Fruit fly (Drosophila melanogaster): ENCODE data around the gene Dbct.

The Dbct gene

dm6 chrX:15043700-15044225 lies 42.2 kb upstream of the Dbct start, which contains the start of gene CG5541 (continued):
- TF ChIP-seq CG13894 (tag; optimal IDR thresholded peaks at IDR 0.05) (peak; percentile 32), CG7786 (GFP tag; optimal IDR thresholded peaks at IDR 0.05) (no peak), CG15073 (GFP tag; optimal IDR thresholded peaks at IDR 0.05) (no peak), nmo (GFP tag; optimal IDR thresholded peaks at IDR 0.05) (peak; percentile 3), pan (optimal IDR thresholded peaks at IDR 0.05) (no peak), pan (GFP tag; optimal IDR thresholded peaks at IDR 0.05 in 1 of 2, IDR thresholded peaks at IDR 0.05 in 1 of 2) (no peak), CG9876 (GFP tag; optimal IDR thresholded peaks at IDR 0.05) (no peak), HLH4C (GFP tag; IDR thresholded peaks at IDR 0.05; ENCODE audit: partially characterized antibody) (no peak), CG15514 (GFP tag; optimal IDR thresholded peaks at IDR 0.05) (no peak), Fer3 (tag; optimal IDR thresholded peaks at IDR 0.05) (peak; percentile 0), amos (GFP tag; IDR thresholded peaks at IDR 0.05; ENCODE audit: partially characterized antibody) (peak; percentile 25; the same call in 1 of the 2 replicates), Dbx (GFP tag; IDR thresholded peaks at IDR 0.05) (0 out of 3 replicates have a peak, but pooled peaks have one; percentile 24), slbo (GFP tag; IDR thresholded peaks at IDR 0.05) (0 out of 2 replicates have a peak, but pooled peaks have one; percentile 4), eve (GFP tag; optimal IDR thresholded peaks at IDR 0.05) (no peak), CG30431 (GFP tag; optimal IDR thresholded peaks at IDR 0.05) (no peak), CG6689 (GFP tag; IDR thresholded peaks at IDR 0.05) (no peak), CG2202 (tag; optimal IDR thresholded peaks at IDR 0.05) (no peak), ci (GFP tag; IDR thresholded peaks at IDR 0.05) (no peak), Usf (GFP tag; optimal IDR thresholded peaks at IDR 0.05) (peak; percentile 15), dimm (GFP tag; IDR thresholded peaks at IDR 0.05) (no peak), CG17568 (GFP tag; optimal IDR thresholded peaks at IDR 0.05) (no peak), Hr3 (GFP tag; optimal IDR thresholded peaks at IDR 0.05) (no peak), sr (GFP tag; IDR thresholded peaks at IDR 0.05) (no peak), CG6765 (GFP tag; optimal IDR thresholded peaks at IDR 0.05) (peak; percentile 26), bsh (GFP tag; optimal IDR thresholded peaks at IDR 0.05) (peak in 1 of 2 experiments; percentile 18), CG2129 (GFP tag; IDR thresholded peaks at IDR 0.05; ENCODE audit: partially characterized antibody) (no peak), mam (GFP tag; optimal IDR thresholded peaks at IDR 0.05) (peak; percentile 17), CG2120 (GFP tag; optimal IDR thresholded peaks at IDR 0.05) (peak; percentile 45), CG9727 (GFP tag; optimal IDR thresholded peaks at IDR 0.05) (peak; percentile 7), sim (GFP tag; IDR thresholded peaks at IDR 0.05) (no peak), CG10321 (GFP tag; IDR thresholded peaks at IDR 0.05) (no peak), tio (GFP tag; optimal IDR thresholded peaks at IDR 0.05) (no peak), ro (GFP tag; IDR thresholded peaks at IDR 0.05) (no peak), NC2α (GFP tag; optimal IDR thresholded peaks at IDR 0.05) (no peak), gce (GFP tag; IDR thresholded peaks at IDR 0.05) (no peak), Rfx (GFP tag; IDR thresholded peaks at IDR 0.05) (peak; percentile 35; the same call in 1 of the 2 replicates), CG9817 (tag; optimal IDR thresholded peaks at IDR 0.05) (peak; percentile 2), Ets65A (GFP tag) (peak; percentile 62), gro (GFP tag; optimal IDR thresholded peaks at IDR 0.05) (peak; percentile 30), mirr (GFP tag; optimal IDR thresholded peaks at IDR 0.05) (peak; percentile 15), CG7357 (GFP tag; IDR thresholded peaks at IDR 0.05) (no peak), YL-1 (GFP tag; optimal IDR thresholded peaks at IDR 0.05) (no peak), E2f1 (GFP tag; IDR thresholded peaks at IDR 0.05) (no peak), abd-A (tag; optimal IDR thresholded peaks at IDR 0.05) (no peak), Stat92E (GFP tag; optimal IDR thresholded peaks at IDR 0.05) (no peak), nerfin-2 (GFP tag; IDR thresholded peaks at IDR 0.05; ENCODE audit: partially characterized antibody) (no peak), CG12299 (tag; optimal IDR thresholded peaks at IDR 0.05) (no peak), Hmx (GFP tag; optimal IDR thresholded peaks at IDR 0.05) (no peak), gt (GFP tag; IDR thresholded peaks at IDR 0.05) (no peak), CG17385 (GFP tag; optimal IDR thresholded peaks at IDR 0.05) (no peak), Antp (GFP tag; optimal IDR thresholded peaks at IDR 0.05) (no peak)

Data from whole organism, embryonic.